Worm (Caenorhabditis elegans): ENCODE data around the gene cup-15.

- TF ChIP-seq nhr-28 (tag; optimal IDR thresholded peaks at IDR 0.05) (no peak), ztf-11 (tag; optimal IDR thresholded peaks at IDR 0.05) (no peak), elt-1 (tag; optimal IDR thresholded peaks at IDR 0.05; ENCODE audit: borderline replicate concordance, insufficient read depth) (no peak), ceh-83 (GFP tag; optimal IDR thresholded peaks at IDR 0.05) (no peak), unc-39 (tag; optimal IDR thresholded peaks at IDR 0.05) (no peak), unc-62 (GFP tag; optimal IDR thresholded peaks at IDR 0.05) (no peak), blmp-1 (tag; optimal IDR thresholded peaks at IDR 0.05) (no peak)
Observed at ce11 chrII:9347444-9347843, 5.4 kb upstream of the cup-15 start.
